Worm (Caenorhabditis elegans): Measurements from ENCODE around the gene C28H8.3.

C28H8.3 gene

ce11 chrIII:5921067-5921678, 12.7 kb downstream of the C28H8.3 start (continued):
- TF ChIP-seq mef-2 (tag; optimal IDR thresholded peaks at IDR 0.05) (no peak), ceh-82 (tag; optimal IDR thresholded peaks at IDR 0.05) (no peak), elt-2 (tag; optimal IDR thresholded peaks at IDR 0.05) (no peak), unc-98 (GFP tag; IDR thresholded peaks at IDR 0.05) (no peak), lir-3 (tag; optimal IDR thresholded peaks at IDR 0.05; ENCODE audit: poor library complexity) (no peak), nhr-71 (tag; optimal IDR thresholded peaks at IDR 0.05) (peak; percentile 76), blmp-1 (tag; optimal IDR thresholded peaks at IDR 0.05) (peak; percentile 59), snu-23 (GFP tag; optimal IDR thresholded peaks at IDR 0.05) (peak; percentile 65), hlh-17 (GFP tag; optimal IDR thresholded peaks at IDR 0.05; ENCODE audit: borderline replicate concordance) (no peak), lin-35 (GFP tag; optimal IDR thresholded peaks at IDR 0.05) (peak in 1 of 2 experiments; percentile 48), sox-4 (tag; optimal IDR thresholded peaks at IDR 0.05) (no peak), nhr-47 (tag; optimal IDR thresholded peaks at IDR 0.05) (peak; percentile 44), nhr-12 (tag; optimal IDR thresholded peaks at IDR 0.05) (no peak), nhr-84 (tag; optimal IDR thresholded peaks at IDR 0.05) (no peak), vab-15 (tag; optimal IDR thresholded peaks at IDR 0.05) (no peak), aha-1 (tag; optimal IDR thresholded peaks at IDR 0.05) (no peak), nhr-77 (tag; optimal IDR thresholded peaks at IDR 0.05) (no peak), nhr-85 (tag) (peak; percentile 92), tlp-1 (tag; optimal IDR thresholded peaks at IDR 0.05) (no peak), mep-1 (tag; optimal IDR thresholded peaks at IDR 0.05) (no peak), efl-3 (GFP tag; optimal IDR thresholded peaks at IDR 0.05) (no peak), sup-37 (GFP tag; optimal IDR thresholded peaks at IDR 0.05) (no peak), nhr-11 (tag; optimal IDR thresholded peaks at IDR 0.05) (no peak), dsc-1 (tag; optimal IDR thresholded peaks at IDR 0.05) (no peak), efl-1 (optimal IDR thresholded peaks at IDR 0.05) (no peak), efl-1 (GFP tag; optimal IDR thresholded peaks at IDR 0.05 in 1 of 2) (peak in 1 of 2 experiments; percentile 92), fos-1 (tag; optimal IDR thresholded peaks at IDR 0.05) (no peak), Y116A8C.19 (tag; optimal IDR thresholded peaks at IDR 0.05; ENCODE audit: borderline replicate concordance) (no peak), lsy-2 (tag; optimal IDR thresholded peaks at IDR 0.05) (no peak), nhr-19 (GFP tag; conservative IDR thresholded peaks at IDR 0.05) (peak; percentile 54), hlh-4 (tag; optimal IDR thresholded peaks at IDR 0.05) (no peak), ztf-4 (tag; optimal IDR thresholded peaks at IDR 0.05) (peak; percentile 7), ceh-90 (tag; optimal IDR thresholded peaks at IDR 0.05) (no peak), dpl-1 (GFP tag; optimal IDR thresholded peaks at IDR 0.05) (peak in 1 of 3 experiments; percentile 0), lin-39 (tag; optimal IDR thresholded peaks at IDR 0.05) (no peak), egl-13 (tag; optimal IDR thresholded peaks at IDR 0.05) (no peak), nhr-90 (tag; optimal IDR thresholded peaks at IDR 0.05; ENCODE audit: poor library complexity) (peak; percentile 63)

- TF ChIP-seq ceh-90 (tag; optimal IDR thresholded peaks at IDR 0.05) (no peak), nhr-28 (tag; optimal IDR thresholded peaks at IDR 0.05) (no peak), tlp-1 (tag; optimal IDR thresholded peaks at IDR 0.05) (no peak), C16A3.4 (tag; optimal IDR thresholded peaks at IDR 0.05) (no peak), egl-13 (tag; optimal IDR thresholded peaks at IDR 0.05) (no peak), pqm-1 (tag; optimal IDR thresholded peaks at IDR 0.05) (no peak), Y116A8C.19 (tag; optimal IDR thresholded peaks at IDR 0.05; ENCODE audit: borderline replicate concordance) (no peak), elt-2 (tag; optimal IDR thresholded peaks at IDR 0.05) (no peak), vab-15 (tag; optimal IDR thresholded peaks at IDR 0.05) (no peak), fos-1 (tag; optimal IDR thresholded peaks at IDR 0.05) (no peak), snu-23 (GFP tag; optimal IDR thresholded peaks at IDR 0.05) (peak; percentile 63), mef-2 (tag; optimal IDR thresholded peaks at IDR 0.05) (no peak), ceh-82 (tag; optimal IDR thresholded peaks at IDR 0.05) (no peak), nhr-47 (tag; optimal IDR thresholded peaks at IDR 0.05) (no peak), mdl-1 (tag; optimal IDR thresholded peaks at IDR 0.05) (peak in 1 of 2 experiments; percentile 52), lin-35 (GFP tag; optimal IDR thresholded peaks at IDR 0.05) (peak in 1 of 2 experiments; percentile 40), fkh-8 (tag; optimal IDR thresholded peaks at IDR 0.05) (no peak), unc-86 (tag; optimal IDR thresholded peaks at IDR 0.05) (no peak), ama-1 (optimal IDR thresholded peaks at IDR 0.05) (no peak), blmp-1 (tag; optimal IDR thresholded peaks at IDR 0.05) (peak; percentile 71), mep-1 (tag; optimal IDR thresholded peaks at IDR 0.05) (no peak), lin-15B (tag; optimal IDR thresholded peaks at IDR 0.05) (no peak), rnt-1 (tag; optimal IDR thresholded peaks at IDR 0.05) (no peak), lin-13 (GFP tag; optimal IDR thresholded peaks at IDR 0.05) (no peak), nhr-90 (tag; optimal IDR thresholded peaks at IDR 0.05; ENCODE audit: poor library complexity) (peak; percentile 65), unc-130 (tag; optimal IDR thresholded peaks at IDR 0.05) (no peak), nhr-12 (tag; optimal IDR thresholded peaks at IDR 0.05) (no peak), unc-62 (GFP tag; optimal IDR thresholded peaks at IDR 0.05) (no peak), efl-1 (optimal IDR thresholded peaks at IDR 0.05) (no peak), efl-1 (GFP tag; optimal IDR thresholded peaks at IDR 0.05 in 1 of 2) (peak in 1 of 2 experiments; percentile 91), nhr-20 (tag; optimal IDR thresholded peaks at IDR 0.05) (peak; percentile 78)
Observed at ce11 chrIII:5922236-5922635, 13.7 kb downstream of the C28H8.3 start.
